Worm (Caenorhabditis elegans) whole organism, young adult: ENCODE data around the gene igdb-3.
A peak's percentile ranks its signal among the peaks of the same experiment; 100 is the strongest.

Source experiments
- B0019.2 ChIP-seq: fragments of 200-800 bp; sonication (Bioruptor generic); conservative IDR thresholded peaks from 2 replicates; pipeline ENCODE4 v1.3.6; 2022; ENCODE audit warnings: missing genetic modification reagents, missing genetic modification characterization, missing compliant biosample characterization
- B0336.3 ChIP-seq: fragments of 200-800 bp; sonication (Bioruptor generic); IDR thresholded peaks from 2 replicates; pipeline ENCODE4 v1.3.6; 2022; ENCODE audit warnings: missing genetic modification characterization, missing compliant biosample characterization
- C17E4.6 ChIP-seq: fragments of 200-800 bp; sonication (Bioruptor generic); IDR thresholded peaks from 2 replicates; pipeline ENCODE4 v1.3.6; 2022; ENCODE audit warnings: missing genetic modification reagents, missing genetic modification characterization, missing compliant biosample characterization
- F10E7.11 ChIP-seq: sonication (generic microtip); optimal IDR thresholded peaks from 2 replicates; lab custom pipeline; 2017; ENCODE audit warnings: mild to moderate bottlenecking, missing genetic modification characterization, moderate library complexity, missing compliant biosample characterization
- F57C9.4 ChIP-seq: sonication (generic microtip); optimal IDR thresholded peaks from 2 replicates; lab custom pipeline; 2017; ENCODE audit warnings: mild to moderate bottlenecking, missing genetic modification characterization, missing compliant biosample characterization
- K11D2.4 ChIP-seq: fragments of 200-800 bp; sonication (Bioruptor generic); IDR thresholded peaks from 2 replicates; pipeline ENCODE4 v1.3.6; 2022; ENCODE audit warnings: missing genetic modification reagents, missing genetic modification characterization, missing compliant biosample characterization
- athp-1 ChIP-seq: sonication (generic microtip); optimal IDR thresholded peaks from 2 replicates; lab custom pipeline; 2017; ENCODE audit warnings: mild to moderate bottlenecking, missing genetic modification characterization, missing compliant biosample characterization
- attf-3 ChIP-seq: fragments of 200-800 bp; sonication (Bioruptor generic); conservative IDR thresholded peaks from 2 replicates; pipeline ENCODE4 v1.3.6; 2022; ENCODE audit warnings: missing genetic modification reagents, missing genetic modification characterization, missing compliant biosample characterization
- cebp-1 ChIP-seq, 2 experiments: fragments of 200-800 bp in 1 of 2; sonication (Bioruptor generic) in 1 of 2; sonication (generic microtip) in 1 of 2; IDR thresholded peaks in 1 of 2; optimal IDR thresholded peaks in 1 of 2; 2 replicates each; pipeline versions ENCODE4 v1.3.6 to Lab custom; 2017 to 2022; ENCODE audit warnings: missing compliant biosample characterization in 2 of 2, missing genetic modification characterization in 2 of 2, mild to moderate bottlenecking in 1 of 2, missing genetic modification reagents in 1 of 2, moderate library complexity in 1 of 2
- cebp-2 ChIP-seq: fragments of 200-800 bp; sonication (Bioruptor generic); IDR thresholded peaks from 2 replicates; pipeline ENCODE4 v1.3.6; 2022; ENCODE audit warnings: missing genetic modification characterization, missing compliant biosample characterization
- ceh-58 ChIP-seq: fragments of 200-800 bp; sonication (Bioruptor generic); IDR thresholded peaks from 2 replicates; pipeline ENCODE4 v1.3.6; 2022; ENCODE audit warnings: missing genetic modification characterization, missing compliant biosample characterization
- die-1 ChIP-seq: sonication (generic microtip); optimal IDR thresholded peaks from 2 replicates; lab custom pipeline; 2016; ENCODE audit warnings: missing genotype, mild to moderate bottlenecking, missing genetic modification characterization, missing compliant biosample characterization
- efl-1 ChIP-seq: fragments of 150-350 bp; optimal IDR thresholded peaks from 2 replicates; lab custom pipeline; 2014; ENCODE audit warnings: missing biosample characterization, missing genetic modification reagents, missing genetic modification characterization
- ets-4 ChIP-seq: fragments of 200-800 bp; sonication (Bioruptor generic); optimal IDR thresholded peaks from 2 replicates; lab custom pipeline; 2018; ENCODE audit warnings: mild to moderate bottlenecking, missing genetic modification characterization, missing compliant biosample characterization
- hmg-20 ChIP-seq: fragments of 200-800 bp; sonication (Bioruptor generic); IDR thresholded peaks from 2 replicates; pipeline ENCODE4 v1.3.6; 2022; ENCODE audit warnings: missing genetic modification reagents, missing genetic modification characterization, missing compliant biosample characterization
- lin-54 ChIP-seq: fragments of 200-800 bp; sonication (Bioruptor generic); optimal IDR thresholded peaks from 2 replicates; lab custom pipeline; 2018; ENCODE audit warnings: mild to moderate bottlenecking, missing genetic modification characterization, missing compliant biosample characterization
- nhr-120 ChIP-seq: fragments of 200-800 bp; sonication (Bioruptor generic); IDR thresholded peaks from 2 replicates; pipeline ENCODE4 v1.3.6; 2022; ENCODE audit warnings: missing genetic modification characterization, missing compliant biosample characterization
- nhr-80 ChIP-seq: sonication (generic microtip); optimal IDR thresholded peaks from 2 replicates; lab custom pipeline; 2016; ENCODE audit warnings: missing genetic modification characterization, missing compliant biosample characterization
- pbrm-1 ChIP-seq: fragments of 200-800 bp; sonication (Bioruptor generic); IDR thresholded peaks from 2 replicates; pipeline ENCODE4 v1.3.6; 2022; ENCODE audit warnings: missing genetic modification reagents, missing genetic modification characterization, missing compliant biosample characterization
- rcor-1 ChIP-seq: fragments of 200-800 bp; sonication (Bioruptor generic); IDR thresholded peaks from 2 replicates; pipeline ENCODE4 v1.3.6; 2022; ENCODE audit warnings: missing genetic modification reagents, missing genetic modification characterization, missing compliant biosample characterization
- repo-1 ChIP-seq: sonication (generic microtip); optimal IDR thresholded peaks from 2 replicates; lab custom pipeline; 2017; ENCODE audit warnings: mild to moderate bottlenecking, missing genetic modification characterization, missing compliant biosample characterization
- sea-2 ChIP-seq: fragments of 200-800 bp; sonication (Bioruptor generic); IDR thresholded peaks from 2 replicates; pipeline ENCODE4 v1.3.6; 2022; ENCODE audit warnings: missing genetic modification characterization, missing compliant biosample characterization
- snpc-3.4 ChIP-seq: sonication (generic microtip); optimal IDR thresholded peaks from 2 replicates; lab custom pipeline; 2017; ENCODE audit warnings: missing genetic modification characterization, mild to moderate bottlenecking, missing compliant biosample characterization, antibody characterized with exemption, moderate library complexity, missing genotype, missing genetic modification reagents
- snpc-4 ChIP-seq, 5 experiments: fragments of 150-350 bp in 1 of 5; sonication (generic microtip) in 4 of 5; optimal IDR thresholded peaks; 2 replicates each; lab custom pipeline; 2014 to 2018; ENCODE audit warnings: missing genetic modification characterization in 5 of 5, missing biosample characterization in 3 of 5, antibody characterized with exemption in 2 of 5, mild to moderate bottlenecking in 2 of 5, missing compliant biosample characterization in 2 of 5, missing genotype in 2 of 5, moderate library complexity in 2 of 5, missing genetic modification reagents in 1 of 5
- tbx-9 ChIP-seq: sonication (generic microtip); optimal IDR thresholded peaks from 2 replicates; lab custom pipeline; 2016; ENCODE audit warnings: borderline replicate concordance, missing genetic modification characterization, inconsistent platforms, missing compliant biosample characterization
- tlf-1 ChIP-seq: fragments of 200-800 bp; sonication (Bioruptor generic); optimal IDR thresholded peaks from 2 replicates; lab custom pipeline; 2018; ENCODE audit warnings: mild to moderate bottlenecking, missing genetic modification characterization, missing compliant biosample characterization
- unc-62 ChIP-seq: fragments of 150-350 bp; optimal IDR thresholded peaks from 2 replicates; lab custom pipeline; 2014; ENCODE audit warnings: missing biosample characterization, missing genetic modification reagents, missing genetic modification characterization
- xnd-1 ChIP-seq: sonication (generic microtip); optimal IDR thresholded peaks from 2 replicates; lab custom pipeline; 2016; ENCODE audit warnings: missing genotype, missing genetic modification reagents, missing genetic modification characterization, missing compliant biosample characterization
- ztf-22 ChIP-seq: fragments of 200-800 bp; sonication (Bioruptor generic); optimal IDR thresholded peaks from 2 replicates; lab custom pipeline; 2018; ENCODE audit warnings: mild to moderate bottlenecking, missing genetic modification characterization, moderate library complexity, missing compliant biosample characterization
- ztf-25 ChIP-seq: fragments of 200-800 bp; sonication (Bioruptor generic); IDR thresholded peaks from 2 replicates; pipeline ENCODE4 v1.3.6; 2022; ENCODE audit warnings: missing genetic modification reagents, missing genetic modification characterization, missing compliant biosample characterization
- ztf-26 ChIP-seq: sonication (generic microtip); optimal IDR thresholded peaks from 2 replicates; lab custom pipeline; 2017; ENCODE audit warnings: missing genetic modification characterization, missing compliant biosample characterization
- ztf-3 ChIP-seq: fragments of 200-800 bp; sonication (Bioruptor generic); optimal IDR thresholded peaks from 2 replicates; lab custom pipeline; 2018; ENCODE audit warnings: mild to moderate bottlenecking, missing genetic modification characterization, missing compliant biosample characterization

Gene igdb-3

ce11 chrX:6399450-6399849 lies 14.2 kb downstream of the igdb-3 start:
- no peak for TF ChIP-seq ztf-25 (GFP tag; lab: Robert Waterston, UW)
- TF ChIP-seq B0019.2 (GFP tag; lab: Robert Waterston, UW), result no peak
- TF ChIP-seq unc-62, result no peak
- no peak for TF ChIP-seq cebp-1 (GFP tag; IDR thresholded peaks at IDR 0.05; lab: Robert Waterston, UW)
- no peak for TF ChIP-seq cebp-1 (tag; optimal IDR thresholded peaks at IDR 0.05; lab: Kevin White, UChicago)
- TF ChIP-seq sea-2 (GFP tag; lab: Robert Waterston, UW), result no peak

DNA sequence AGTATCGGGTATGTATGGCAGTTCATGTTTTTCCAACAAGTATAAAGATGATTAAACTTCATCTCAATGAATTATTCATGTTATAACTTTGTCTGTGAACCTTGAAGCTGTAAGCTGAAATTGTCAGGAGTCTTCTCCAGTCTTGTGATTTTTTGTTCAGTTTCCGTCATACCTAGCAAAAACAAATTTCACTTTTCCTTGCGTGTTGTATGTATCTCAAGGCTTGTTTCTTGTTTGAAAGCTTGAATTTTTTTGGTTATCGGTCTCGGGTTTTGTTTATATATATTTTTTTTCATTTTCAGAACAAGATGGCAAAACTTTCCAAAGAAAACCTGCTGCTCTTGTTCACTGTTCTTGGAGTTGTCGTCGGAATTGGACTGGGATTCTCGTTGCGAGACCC lies 17.8 kb downstream of the igdb-3 start, which contains the start of gene glt-4:
TSS of gene glt-4 (plus strand) at position 301 of the 400 bp plus-strand sequence.
- TF ChIP-seq tlf-1 (GFP tag; lab: Kevin White, UChicago) (no peak), F10E7.11 (tag; lab: Kevin White, UChicago) (no peak), ztf-3 (no peak), ztf-26 (tag; lab: Kevin White, UChicago) (no peak), snpc-3.4 (tag; lab: Kevin White, UChicago) (no peak), athp-1 (tag; lab: Kevin White, UChicago) (no peak), ets-4 (GFP tag; lab: Kevin White, UChicago) (no peak), unc-62 (no peak), repo-1 (tag; lab: Kevin White, UChicago) (no peak), nhr-120 (GFP tag; lab: Robert Waterston, UW) (no peak), attf-3 (GFP tag; lab: Robert Waterston, UW) (no peak), die-1 (tag; lab: Kevin White, UChicago) (no peak), C17E4.6 (GFP tag; lab: Robert Waterston, UW) (no peak), F57C9.4 (tag; lab: Kevin White, UChicago) (no peak), snpc-4 (GFP tag; optimal IDR thresholded peaks at IDR 0.05; lab: Kevin White, UChicago) (no peak), snpc-4 (tag; optimal IDR thresholded peaks at IDR 0.05; lab: Kevin White, UChicago) (no peak), lin-54 (GFP tag; lab: Kevin White, UChicago) (no peak), cebp-2 (GFP tag; lab: Robert Waterston, UW) (no peak), hmg-20 (GFP tag; lab: Robert Waterston, UW) (no peak), ceh-58 (GFP tag; lab: Robert Waterston, UW) (no peak), pbrm-1 (GFP tag; lab: Robert Waterston, UW) (no peak)

- no peak for TF ChIP-seq tbx-9 (tag; lab: Kevin White, UChicago)
- no peak for TF ChIP-seq K11D2.4 (GFP tag; lab: Robert Waterston, UW)
- TF ChIP-seq xnd-1 (tag; lab: Kevin White, UChicago), result no peak
Observed at ce11 chrX:6405905-6406304, 20.6 kb downstream of the igdb-3 start.

DNA sequence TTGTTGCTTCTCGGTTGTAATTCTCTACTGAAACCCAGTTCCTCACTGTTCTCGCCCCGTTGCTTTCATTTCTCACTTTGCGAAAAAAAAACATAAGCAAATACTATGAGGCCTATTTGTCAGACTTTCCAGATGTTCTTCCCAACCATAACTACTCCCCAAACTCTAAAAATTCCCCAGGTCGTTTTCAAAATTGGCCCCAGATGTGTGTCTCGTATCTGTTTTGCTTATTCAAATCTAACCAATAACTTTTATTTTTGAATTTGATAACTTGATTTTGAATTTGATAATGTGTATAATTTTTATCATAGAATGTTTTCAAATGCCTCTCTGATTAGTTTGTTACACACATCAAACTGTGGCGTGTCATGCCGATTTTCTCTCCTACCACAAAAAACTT lies 22.5 kb downstream of the igdb-3 start:
- TF ChIP-seq ztf-22 (GFP tag; lab: Kevin White, UChicago) (no peak), F57C9.4 (tag; lab: Kevin White, UChicago) (no peak), efl-1 (GFP tag; lab: Kevin White, UChicago) (no peak), rcor-1 (GFP tag; lab: Robert Waterston, UW) (no peak)
- TF ChIP-seq, all 124 proteins: peak for 0

DNA sequence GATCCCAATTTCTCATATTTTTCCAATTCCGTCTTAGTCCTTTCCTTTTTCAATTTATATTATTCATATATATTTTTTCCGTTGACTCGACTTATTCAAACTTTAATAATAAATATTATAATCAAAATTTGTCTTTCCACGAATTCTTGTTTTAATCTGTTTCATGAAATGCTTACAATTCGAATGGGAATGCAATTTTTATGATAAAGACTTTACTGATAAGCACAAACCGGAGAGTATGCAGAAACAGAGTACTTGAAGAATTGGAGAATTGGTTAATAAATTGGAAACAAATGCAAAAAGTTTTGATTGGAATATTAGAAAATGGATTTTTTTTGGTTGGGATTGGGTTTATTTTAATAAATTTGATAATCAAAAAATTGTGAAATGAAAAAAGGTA lies 23.0 kb downstream of the igdb-3 start:
- TF ChIP-seq B0336.3 (no peak), nhr-80 (peak; percentile 20)
